Fruit fly (Drosophila melanogaster): Measurements from ENCODE around the gene CG18599.

The CG18599 gene

dm6 chr3R:18311368-18311919, 43.9 kb downstream of the CG18599 start (continued):
- TF ChIP-seq PHDP (tag; optimal IDR thresholded peaks at IDR 0.05) (peak; percentile 27), CG13424 (tag; optimal IDR thresholded peaks at IDR 0.05) (peak; percentile 71), amos (GFP tag; IDR thresholded peaks at IDR 0.05; ENCODE audit: partially characterized antibody) (no peak), CG10366 (GFP tag; IDR thresholded peaks at IDR 0.05) (no peak), Meics (GFP tag; optimal IDR thresholded peaks at IDR 0.05) (peak; percentile 78), Poxn (GFP tag; IDR thresholded peaks at IDR 0.05) (no peak), CG16779 (GFP tag; IDR thresholded peaks at IDR 0.05) (0 out of 2 replicates have a peak, but pooled peaks have one; percentile 56), CkIIα-i1 (GFP tag; IDR thresholded peaks at IDR 0.05) (no peak), sob (GFP tag; IDR thresholded peaks at IDR 0.05) (peak; percentile 66), ewg (GFP tag; optimal IDR thresholded peaks at IDR 0.05) (peak; percentile 64), her (GFP tag; optimal IDR thresholded peaks at IDR 0.05) (peak; percentile 47), CG7987 (GFP tag; optimal IDR thresholded peaks at IDR 0.05) (peak; percentile 77), chn (GFP tag; optimal IDR thresholded peaks at IDR 0.05) (peak; percentile 53), peb (GFP tag; IDR thresholded peaks at IDR 0.05) (no peak), insv (GFP tag; optimal IDR thresholded peaks at IDR 0.05) (no peak), Sry-δ (GFP tag; optimal IDR thresholded peaks at IDR 0.05) (no peak), Pdp1 (GFP tag; optimal IDR thresholded peaks at IDR 0.05) (peak; percentile 17 to 30), Hmr (GFP tag; optimal IDR thresholded peaks at IDR 0.05) (peak; percentile 54), D19B (GFP tag; optimal IDR thresholded peaks at IDR 0.05) (no peak), CG14050 (GFP tag; IDR thresholded peaks at IDR 0.05) (no peak), sisA (GFP tag; IDR thresholded peaks at IDR 0.05) (0 out of 2 replicates have a peak, but pooled peaks have one; percentile 9), hth (optimal IDR thresholded peaks at IDR 0.05) (no peak), CG12942 (GFP tag; optimal IDR thresholded peaks at IDR 0.05) (no peak), pum (GFP tag; optimal IDR thresholded peaks at IDR 0.05) (peak; percentile 14), Blimp-1 (GFP tag; optimal IDR thresholded peaks at IDR 0.05) (peak; percentile 67), E2f1 (GFP tag; IDR thresholded peaks at IDR 0.05) (0 out of 2 replicates have a peak, but pooled peaks have one; percentile 2), Dp (GFP tag; optimal IDR thresholded peaks at IDR 0.05) (no peak), HLH4C (GFP tag; IDR thresholded peaks at IDR 0.05; ENCODE audit: partially characterized antibody) (no peak), CG6765 (GFP tag; optimal IDR thresholded peaks at IDR 0.05) (no peak), CG17912 (GFP tag; optimal IDR thresholded peaks at IDR 0.05) (no peak), CG15601 (tag; optimal IDR thresholded peaks at IDR 0.05) (peak; percentile 64), CG3281 (GFP tag; optimal IDR thresholded peaks at IDR 0.05) (no peak), CG5245 (GFP tag; optimal IDR thresholded peaks at IDR 0.05) (no peak), croc (GFP tag; conservative IDR thresholded peaks at IDR 0.05) (no peak; the same call in 1 of the 3 replicates), tgo (GFP tag; IDR thresholded peaks at IDR 0.05) (no peak), disco-r (GFP tag; optimal IDR thresholded peaks at IDR 0.05) (peak; percentile 5), unpg (GFP tag; optimal IDR thresholded peaks at IDR 0.05) (peak; percentile 20), Usf (GFP tag; optimal IDR thresholded peaks at IDR 0.05) (no peak), Lim3 (GFP tag; IDR thresholded peaks at IDR 0.05) (no peak), CG4404 (GFP tag; IDR thresholded peaks at IDR 0.05) (no peak), sens-2 (GFP tag; IDR thresholded peaks at IDR 0.05) (no peak), luna (GFP tag; optimal IDR thresholded peaks at IDR 0.05) (no peak), CG7963 (GFP tag; IDR thresholded peaks at IDR 0.05; ENCODE audit: partially characterized antibody) (no peak), dan (GFP tag; IDR thresholded peaks at IDR 0.05) (no peak), ci (GFP tag; IDR thresholded peaks at IDR 0.05) (peak; percentile 86), CG6683 (GFP tag; optimal IDR thresholded peaks at IDR 0.05) (no peak), Rfx (GFP tag; IDR thresholded peaks at IDR 0.05) (no peak; the same call in 1 of the 2 replicates), sd (tag; optimal IDR thresholded peaks at IDR 0.05) (peak; percentile 25), CG3065 (GFP tag; optimal IDR thresholded peaks at IDR 0.05) (no peak), z (GFP tag; IDR thresholded peaks at IDR 0.05) (peak; percentile 98), CG18262 (tag; optimal IDR thresholded peaks at IDR 0.05) (peak; percentile 90)

All from whole organism, embryonic.